Worm (Caenorhabditis elegans): ENCODE results near the gene F56D2.5.

The F56D2.5 gene

ce11 chrIII:5603439-5603986 is 22.3 kb upstream of the F56D2.5 start, which contains the start of gene madf-11 (continued):
- TF ChIP-seq lim-7 (GFP tag; IDR thresholded peaks at IDR 0.05) (no peak), Y5F2A.4 (GFP tag; optimal IDR thresholded peaks at IDR 0.05) (no peak), D1046.2 (GFP tag; IDR thresholded peaks at IDR 0.05) (0 out of 2 replicates have a peak, but pooled peaks have one; percentile 23), daf-19 (GFP tag; conservative IDR thresholded peaks at IDR 0.05) (no peak), hlh-30 (tag; optimal IDR thresholded peaks at IDR 0.05; ENCODE audit: insufficient read depth) (peak; percentile 63), ceh-62 (tag; optimal IDR thresholded peaks at IDR 0.05) (no peak), hif-1 (tag; optimal IDR thresholded peaks at IDR 0.05) (peak in 1 of 2 experiments; percentile 90), rbr-2 (tag; optimal IDR thresholded peaks at IDR 0.05) (peak; percentile 73), ZK546.5 (tag; optimal IDR thresholded peaks at IDR 0.05) (no peak), ceh-28 (tag; optimal IDR thresholded peaks at IDR 0.05) (peak; percentile 42), unc-130 (GFP tag; optimal IDR thresholded peaks at IDR 0.05) (peak; percentile 7), nhr-11 (tag; optimal IDR thresholded peaks at IDR 0.05) (peak; percentile 45), mes-2 (tag; optimal IDR thresholded peaks at IDR 0.05; ENCODE audit: poor library complexity, severe bottlenecking) (peak; percentile 96), jun-1 (tag; optimal IDR thresholded peaks at IDR 0.05) (peak; percentile 1), zfp-2 (tag; optimal IDR thresholded peaks at IDR 0.05) (no peak), dmd-6 (GFP tag; IDR thresholded peaks at IDR 0.05) (peak; percentile 62), lin-39 (tag; optimal IDR thresholded peaks at IDR 0.05) (no peak), tra-1 (GFP tag; IDR thresholded peaks at IDR 0.05) (0 out of 2 replicates have a peak, but pooled peaks have one; percentile 12), unc-39 (tag; optimal IDR thresholded peaks at IDR 0.05) (no peak), nhr-42 (GFP tag; IDR thresholded peaks at IDR 0.05) (no peak), dmd-9 (GFP tag; IDR thresholded peaks at IDR 0.05) (no peak), set-16 (GFP tag; IDR thresholded peaks at IDR 0.05) (peak; percentile 60), Y105C5A.15 (GFP tag; IDR thresholded peaks at IDR 0.05) (no peak), daf-12 (tag; optimal IDR thresholded peaks at IDR 0.05) (no peak), arid-1 (GFP tag; conservative IDR thresholded peaks at IDR 0.05) (peak; percentile 64; the same call in 1 of the 2 replicates), attf-4 (tag; optimal IDR thresholded peaks at IDR 0.05) (no peak), lin-1 (GFP tag; IDR thresholded peaks at IDR 0.05) (no peak), ceh-32 (tag; optimal IDR thresholded peaks at IDR 0.05; ENCODE audit: poor library complexity) (no peak), fkh-10 (GFP tag; optimal IDR thresholded peaks at IDR 0.05) (peak; percentile 83), unc-62 (GFP tag; optimal IDR thresholded peaks at IDR 0.05 in 1 of 2) (peak in 1 of 2 experiments; percentile 98), unc-62 (tag; optimal IDR thresholded peaks at IDR 0.05) (no peak), snpc-4 (tag; optimal IDR thresholded peaks at IDR 0.05) (no peak), ceh-82 (tag; optimal IDR thresholded peaks at IDR 0.05) (no peak), F44E2.7 (GFP tag; IDR thresholded peaks at IDR 0.05) (no peak), mxl-2 (GFP tag; conservative IDR thresholded peaks at IDR 0.05) (no peak), dve-1 (tag; optimal IDR thresholded peaks at IDR 0.05; ENCODE audit: insufficient read depth) (peak; percentile 78), F10B5.3 (tag; optimal IDR thresholded peaks at IDR 0.05) (no peak), nhr-6 (tag; optimal IDR thresholded peaks at IDR 0.05) (peak; percentile 69), spr-1 (tag; optimal IDR thresholded peaks at IDR 0.05) (no peak), saeg-2 (GFP tag; IDR thresholded peaks at IDR 0.05) (no peak), cey-2 (tag; optimal IDR thresholded peaks at IDR 0.05; ENCODE audit: borderline replicate concordance, insufficient read depth) (no peak), nhr-10 (tag; optimal IDR thresholded peaks at IDR 0.05) (no peak), tag-97 (GFP tag; IDR thresholded peaks at IDR 0.05) (no peak), nhr-28 (tag; optimal IDR thresholded peaks at IDR 0.05) (peak; percentile 77), ceh-20 (GFP tag; IDR thresholded peaks at IDR 0.05) (0 out of 2 replicates have a peak, but pooled peaks have one; percentile 41), php-3 (GFP tag; IDR thresholded peaks at IDR 0.05) (no peak), mep-1 (tag; optimal IDR thresholded peaks at IDR 0.05) (peak; percentile 76), ceh-44 (GFP tag; IDR thresholded peaks at IDR 0.05) (no peak), zip-11 (GFP tag; IDR thresholded peaks at IDR 0.05) (no peak), daf-16 (GFP tag; optimal IDR thresholded peaks at IDR 0.05) (no peak), daf-16 (tag; optimal IDR thresholded peaks at IDR 0.05) (peak; percentile 62)

All from whole organism, L4 larva.